Fruit fly (Drosophila melanogaster) whole organism, embryonic: ENCODE data around the gene Abca3.

Source experiments
- CG11456 ChIP-seq: fragments of 200-800 bp; sonication (Bioruptor generic); IDR thresholded peaks from 3 replicates; pipeline ENCODE4 v1.3.6; 2022; ENCODE audit warnings: missing biosample characterization, missing genetic modification characterization
- CG12071 ChIP-seq: fragments of 200-800 bp; sonication (Bioruptor generic); optimal IDR thresholded peaks from 3 replicates; lab custom pipeline; 2018; ENCODE audit warnings: missing biosample characterization, mild to moderate bottlenecking, missing genetic modification characterization
- CG14965 ChIP-seq: fragments of 200-800 bp; sonication (Bioruptor generic); optimal IDR thresholded peaks from 2 replicates; lab custom pipeline; 2016; ENCODE audit warnings: missing biosample characterization, missing genetic modification characterization, borderline replicate concordance
- CG15073 ChIP-seq: fragments of 200-800 bp; sonication (Bioruptor generic); optimal IDR thresholded peaks from 2 replicates; lab custom pipeline; 2016; ENCODE audit warnings: missing biosample characterization, missing genetic modification characterization
- CG17359 ChIP-seq: fragments of 200-800 bp; sonication (Bioruptor generic); optimal IDR thresholded peaks from 3 replicates; lab custom pipeline; 2018; ENCODE audit warnings: missing biosample characterization, mild to moderate bottlenecking, missing genetic modification characterization, moderate library complexity
- CG7987 ChIP-seq: fragments of 200-800 bp; sonication (Bioruptor generic); optimal IDR thresholded peaks from 2 replicates; lab custom pipeline; 2018; ENCODE audit warnings: missing biosample characterization, mild to moderate bottlenecking, missing genetic modification characterization, moderate library complexity
- CG8089 ChIP-seq: fragments of 200-800 bp; sonication (Bioruptor generic); optimal IDR thresholded peaks from 3 replicates; lab custom pipeline; 2016; ENCODE audit warnings: missing biosample characterization, missing genetic modification characterization
- Eip74EF ChIP-seq, 2 experiments: fragments of 200-800 bp in 1 of 2; fragments of >200 bp in 1 of 2; sonication (Bioruptor generic) in 1 of 2; optimal IDR thresholded peaks; 2 replicates each; lab custom pipeline; 2017 to 2019; ENCODE audit warnings: missing biosample characterization in 2 of 2, missing genetic modification characterization in 2 of 2, mild to moderate bottlenecking in 1 of 2, moderate library complexity in 1 of 2
- HLH3B ChIP-seq: fragments of 200-800 bp; sonication (Bioruptor generic); IDR thresholded peaks from 2 replicates; pipeline ENCODE4 v1.3.6; 2022; ENCODE audit warnings: missing biosample characterization, missing genetic modification characterization
- Rfx ChIP-seq: fragments of 200-800 bp; sonication (Bioruptor generic); IDR thresholded peaks from 2 replicates; pipeline ENCODE4 v1.3.6; 2022; ENCODE audit warnings: missing biosample characterization, missing genetic modification characterization
- Taf1 ChIP-seq: fragments of 200-800 bp; sonication (Bioruptor generic); IDR thresholded peaks from 2 replicates; pipeline ENCODE4 v1.3.6; 2022; ENCODE audit warnings: missing biosample characterization, missing genetic modification characterization
- ab ChIP-seq: fragments of 200-800 bp; sonication (Bioruptor generic); optimal IDR thresholded peaks from 2 replicates; lab custom pipeline; 2016; ENCODE audit warnings: missing biosample characterization, missing genetic modification characterization
- aop ChIP-seq: fragments of 200-800 bp; sonication (Bioruptor generic); IDR thresholded peaks from 2 replicates; pipeline ENCODE4 v1.3.6; 2022; ENCODE audit warnings: missing biosample characterization, missing genetic modification characterization
- fd64A ChIP-seq: fragments of 200-800 bp; sonication (Bioruptor generic); optimal IDR thresholded peaks from 3 replicates; lab custom pipeline; 2018; ENCODE audit warnings: missing biosample characterization, mild to moderate bottlenecking, missing genetic modification characterization
- ftz-f1 ChIP-seq: fragments of 200-800 bp; sonication (Bioruptor generic); optimal IDR thresholded peaks from 2 replicates; lab custom pipeline; 2016; ENCODE audit warnings: missing biosample characterization, missing genetic modification characterization
- pzg ChIP-seq: fragments of 200-800 bp; sonication (Bioruptor generic); optimal IDR thresholded peaks from 3 replicates; lab custom pipeline; 2018; ENCODE audit warnings: missing biosample characterization, mild to moderate bottlenecking, missing genetic modification characterization, moderate library complexity
- slou ChIP-seq: fragments of 200-800 bp; sonication (Bioruptor generic); optimal IDR thresholded peaks from 3 replicates; lab custom pipeline; 2016; ENCODE audit warnings: missing biosample characterization, missing genetic modification characterization
- vfl ChIP-seq: fragments of 200-800 bp; sonication (Bioruptor generic); optimal IDR thresholded peaks from 2 replicates; lab custom pipeline; 2016; ENCODE audit warnings: missing biosample characterization, missing genetic modification characterization
- vnd ChIP-seq: fragments of 200-800 bp; sonication (Bioruptor generic); IDR thresholded peaks from 3 replicates; pipeline ENCODE4 v1.3.6; 2022; ENCODE audit warnings: missing biosample characterization, missing genetic modification characterization; ENCODE audit not compliant: partially characterized antibody
- zfh2 ChIP-seq: fragments of 200-800 bp; sonication (Bioruptor generic); optimal IDR thresholded peaks from 2 replicates; lab custom pipeline; 2016; ENCODE audit warnings: missing biosample characterization, missing genetic modification characterization

Abca3 gene

dm6 chrX:21251048-21251447, 55.4 kb downstream of the Abca3 start, which contains the start of gene CG1722:
TSS of gene CG1722 (minus strand) at chrX:21251148.
- no peak for TF ChIP-seq Eip74EF (GFP tag; optimal IDR thresholded peaks at IDR 0.05; lab: Kevin White, UChicago)
- no peak for TF ChIP-seq Taf1 (GFP tag; lab: Robert Waterston, UW)
- no peak for TF ChIP-seq CG7987 (GFP tag; lab: Kevin White, UChicago)
- TF ChIP-seq CG17359 (tag; lab: Kevin White, UChicago): no peak
- TF ChIP-seq pzg: no peak
- TF ChIP-seq Rfx (GFP tag; lab: Robert Waterston, UW): no peak
- no peak for TF ChIP-seq zfh2 (GFP tag; lab: Kevin White, UChicago)
- TF ChIP-seq HLH3B (GFP tag; lab: Robert Waterston, UW): no peak
- TF ChIP-seq ftz-f1 (GFP tag; lab: Kevin White, UChicago): no peak
- no peak for TF ChIP-seq aop (GFP tag; lab: Robert Waterston, UW)
- no peak for TF ChIP-seq fd64A (GFP tag; lab: Kevin White, UChicago)
- no peak for TF ChIP-seq slou (GFP tag; lab: Kevin White, UChicago)
- no peak for TF ChIP-seq vfl
- TF ChIP-seq ab (GFP tag; lab: Kevin White, UChicago): no peak
- no peak for TF ChIP-seq CG15073
- TF ChIP-seq CG11456 (GFP tag; lab: Robert Waterston, UW): no peak
- TF ChIP-seq CG12071 (GFP tag; lab: Kevin White, UChicago): no peak
- no peak for TF ChIP-seq vnd
- TF ChIP-seq CG14965 (GFP tag; lab: Kevin White, UChicago): no peak
- TF ChIP-seq CG8089 (GFP tag; lab: Kevin White, UChicago): no peak
